Worm (Caenorhabditis elegans) whole organism, L2 larva: ENCODE data around the gene C10C6.7.

Experiments
- ama-1 ChIP-seq: fragments of 150-350 bp; optimal IDR thresholded peaks from 2 replicates; lab custom pipeline; 2018; ENCODE audit warnings: inconsistent platforms
- lin-13 ChIP-seq: fragments of 150-350 bp; optimal IDR thresholded peaks from 2 replicates; lab custom pipeline; 2014; ENCODE audit warnings: missing biosample characterization, missing genetic modification reagents, missing genetic modification characterization
- lsy-2 ChIP-seq, 2 experiments: fragments of 150-350 bp in 1 of 2; sonication (generic microtip) in 1 of 2; optimal IDR thresholded peaks; 2 replicates each; lab custom pipeline; 2014 to 2017; ENCODE audit warnings: missing biosample characterization in 2 of 2, missing genetic modification characterization in 2 of 2
- nhr-12 ChIP-seq: fragments of 150-350 bp; optimal IDR thresholded peaks from 2 replicates; lab custom pipeline; 2014; ENCODE audit warnings: missing biosample characterization, missing genetic modification characterization
- unc-62 ChIP-seq: fragments of 150-350 bp; optimal IDR thresholded peaks from 2 replicates; lab custom pipeline; 2014; ENCODE audit warnings: missing biosample characterization, missing genetic modification reagents, missing genetic modification characterization
- zag-1 ChIP-seq: fragments of 150-350 bp; optimal IDR thresholded peaks from 2 replicates; lab custom pipeline; 2014; ENCODE audit warnings: missing biosample characterization, missing genetic modification characterization

DNA sequence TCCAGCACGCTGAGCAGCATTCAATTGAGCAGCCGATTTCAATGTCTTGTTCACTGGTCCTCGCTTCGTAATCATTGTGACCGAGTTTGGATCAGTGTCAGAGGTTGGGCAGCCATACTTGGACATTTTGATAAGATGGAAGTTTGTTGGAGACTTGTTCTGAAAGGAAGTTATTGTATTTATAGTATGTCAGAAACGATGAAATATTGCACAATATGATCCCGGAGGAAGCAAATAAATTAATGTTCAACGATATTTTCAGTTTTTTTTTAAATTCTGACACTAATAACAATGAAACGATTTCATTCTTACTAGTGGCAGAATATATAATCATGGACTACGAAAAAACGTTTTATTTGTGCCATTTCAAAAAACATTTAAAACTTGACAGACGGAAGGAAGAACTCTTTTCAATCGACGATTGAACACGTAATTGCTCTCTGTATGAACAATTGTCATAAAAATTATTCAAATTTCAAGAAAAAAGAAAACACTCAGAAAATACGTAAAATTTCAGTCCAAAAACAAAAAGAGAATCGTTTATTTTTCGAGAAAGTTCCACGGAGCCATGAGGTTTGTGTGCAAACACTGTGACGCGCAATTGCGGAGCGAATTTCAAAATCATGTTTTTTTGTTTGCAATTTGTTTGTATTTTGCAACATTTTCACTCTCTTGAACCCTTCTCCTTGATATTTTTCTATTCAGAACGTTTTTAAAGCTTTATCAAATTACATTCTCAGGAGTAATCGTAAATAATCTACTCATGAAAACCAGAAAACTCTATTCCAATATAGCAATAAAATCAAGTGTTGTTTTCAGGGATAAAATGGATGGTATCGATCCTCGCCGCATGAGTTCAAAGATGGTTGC, 12.9 kb upstream of the C10C6.7 start, which contains the start of the genes mbf-1 and nse-4:
- no peak for TF ChIP-seq unc-62
- no peak for TF ChIP-seq zag-1 (tag; lab: Kevin White, UChicago)
- peak; percentile 47 for TF ChIP-seq lin-13 (GFP tag; lab: Kevin White, UChicago)
- no peak for TF ChIP-seq nhr-12 (tag; lab: Kevin White, UChicago)
- peak; percentile 67 for TF ChIP-seq ama-1 (lab: Kevin White, UChicago)
- TF ChIP-seq lsy-2 (tag; optimal IDR thresholded peaks at IDR 0.05; lab: Kevin White, UChicago): peak; percentile 59 to 80
